Worm (Caenorhabditis elegans): Measurements from ENCODE around the gene tag-153.

- TF ChIP-seq elt-2 (tag; optimal IDR thresholded peaks at IDR 0.05), result no peak
- no peak for TF ChIP-seq elt-3 (tag; optimal IDR thresholded peaks at IDR 0.05)
- TF ChIP-seq nhr-77 (tag; optimal IDR thresholded peaks at IDR 0.05), result no peak
- TF ChIP-seq mdl-1 (tag; optimal IDR thresholded peaks at IDR 0.05), result no peak
- no peak for TF ChIP-seq lin-35 (GFP tag; optimal IDR thresholded peaks at IDR 0.05)
- no peak for TF ChIP-seq lin-15B (tag; optimal IDR thresholded peaks at IDR 0.05)
- TF ChIP-seq nhr-12 (tag; optimal IDR thresholded peaks at IDR 0.05), result no peak
- no peak for TF ChIP-seq nhr-237 (tag; optimal IDR thresholded peaks at IDR 0.05)
- TF ChIP-seq unc-62 (GFP tag; optimal IDR thresholded peaks at IDR 0.05), result no peak
- no peak for TF ChIP-seq ztf-11 (tag; optimal IDR thresholded peaks at IDR 0.05)
- TF ChIP-seq jun-1 (tag; optimal IDR thresholded peaks at IDR 0.05), result no peak
- TF ChIP-seq ztf-4 (tag; optimal IDR thresholded peaks at IDR 0.05), result no peak
Observed at ce11 chrV:9329245-9329979, 6.5 kb downstream of the tag-153 start.

Measured in whole organism, L1 larva.